Fruit fly (Drosophila melanogaster): ENCODE measurements around the gene CG17672.

Gene CG17672

DNA sequence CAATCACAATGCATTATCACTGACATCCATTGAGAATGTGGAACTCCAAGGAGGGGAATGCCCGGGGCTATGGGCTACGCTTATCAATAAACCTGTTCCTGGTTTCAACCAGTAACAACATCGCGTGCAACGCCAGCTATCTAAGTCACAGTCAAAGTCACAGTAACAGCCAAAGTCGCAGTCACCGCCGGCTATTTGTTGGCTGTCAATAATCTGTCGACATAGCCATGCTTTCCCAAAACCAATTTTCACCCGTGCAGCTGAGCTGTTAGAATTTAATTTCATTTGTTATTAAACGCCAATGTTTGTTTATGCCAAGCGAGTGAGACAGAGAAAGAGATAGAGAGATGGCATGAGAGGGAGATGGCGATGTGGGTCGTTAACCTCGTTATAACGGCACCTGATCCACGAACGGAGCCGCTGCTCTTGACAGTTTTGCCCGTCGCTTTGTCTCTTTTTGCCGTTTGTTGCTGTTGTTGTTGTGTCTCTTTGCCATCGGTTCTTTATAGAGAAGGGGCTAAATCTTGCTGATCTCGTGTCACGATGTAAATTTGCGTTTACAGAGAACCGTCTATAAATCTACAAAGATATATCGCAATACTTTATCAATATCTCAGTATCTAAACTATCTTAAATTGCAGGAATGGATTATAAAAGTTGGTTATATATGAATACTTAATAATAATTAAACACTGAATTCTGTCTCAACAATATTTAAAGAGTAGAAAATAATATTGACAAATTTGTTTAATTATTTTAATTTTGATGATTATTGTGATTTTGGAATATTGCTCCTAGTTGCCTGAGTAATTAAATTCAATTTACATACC is 3.5 kb downstream of the CG17672 start (continued):
- TF ChIP-seq NFAT (GFP tag; IDR thresholded peaks at IDR 0.05): peak; percentile 31; the same call in 1 of the 2 replicates
- no peak for TF ChIP-seq z (GFP tag; IDR thresholded peaks at IDR 0.05)
- TF ChIP-seq p53 (GFP tag; optimal IDR thresholded peaks at IDR 0.05): no peak
- no peak for TF ChIP-seq Tbp (GFP tag; optimal IDR thresholded peaks at IDR 0.05)
- TF ChIP-seq CG10209 (GFP tag; optimal IDR thresholded peaks at IDR 0.05): peak; percentile 11
- peak; percentile 56 for TF ChIP-seq gem (tag; optimal IDR thresholded peaks at IDR 0.05)
- TF ChIP-seq Abd-B (GFP tag; optimal IDR thresholded peaks at IDR 0.05): peak; percentile 21
- TF ChIP-seq CG14441 (GFP tag; IDR thresholded peaks at IDR 0.05): no peak
- no peak for TF ChIP-seq sr (GFP tag; IDR thresholded peaks at IDR 0.05)
- TF ChIP-seq sd (tag; optimal IDR thresholded peaks at IDR 0.05): peak; percentile 22
- no peak for TF ChIP-seq Deaf1 (tag; optimal IDR thresholded peaks at IDR 0.05)
- TF ChIP-seq Hr39 (optimal IDR thresholded peaks at IDR 0.05): no peak
- no peak for TF ChIP-seq CG15479 (GFP tag; optimal IDR thresholded peaks at IDR 0.05)
- no peak; the same call in 1 of the 3 replicates for TF ChIP-seq Doc3 (GFP tag; IDR thresholded peaks at IDR 0.05; ENCODE audit: partially characterized antibody)
- no peak for TF ChIP-seq CG8388 (GFP tag; optimal IDR thresholded peaks at IDR 0.05)
- TF ChIP-seq CG10267 (tag; optimal IDR thresholded peaks at IDR 0.05): peak; percentile 37
- no peak for TF ChIP-seq nerfin-1 (tag; optimal IDR thresholded peaks at IDR 0.05)
- peak; percentile 7; the same call in 1 of the 2 replicates for TF ChIP-seq amos (GFP tag; IDR thresholded peaks at IDR 0.05; ENCODE audit: partially characterized antibody)
- no peak for TF ChIP-seq CG5245 (GFP tag; optimal IDR thresholded peaks at IDR 0.05)
- TF ChIP-seq CG12104 (GFP tag; optimal IDR thresholded peaks at IDR 0.05): no peak
- no peak for TF ChIP-seq CG12219 (GFP tag; optimal IDR thresholded peaks at IDR 0.05)
- no peak for TF ChIP-seq aop (GFP tag; IDR thresholded peaks at IDR 0.05)
- no peak for TF ChIP-seq pfk (GFP tag; optimal IDR thresholded peaks at IDR 0.05)
- no peak for TF ChIP-seq sob (GFP tag; IDR thresholded peaks at IDR 0.05)
- no peak for TF ChIP-seq CG12236 (GFP tag; optimal IDR thresholded peaks at IDR 0.05)
- TF ChIP-seq tx (GFP tag; optimal IDR thresholded peaks at IDR 0.05): no peak
- peak; percentile 18 for TF ChIP-seq Sox100B (GFP tag; optimal IDR thresholded peaks at IDR 0.05)
- TF ChIP-seq CG7963 (GFP tag; IDR thresholded peaks at IDR 0.05; ENCODE audit: partially characterized antibody): no peak
- no peak for TF ChIP-seq ab (GFP tag; optimal IDR thresholded peaks at IDR 0.05)
- TF ChIP-seq CG1647 (GFP tag; optimal IDR thresholded peaks at IDR 0.05): no peak
- peak; percentile 32 for TF ChIP-seq ATbp (GFP tag; optimal IDR thresholded peaks at IDR 0.05)
- peak; percentile 21 for TF ChIP-seq CG12769 (tag; optimal IDR thresholded peaks at IDR 0.05)
- no peak for TF ChIP-seq Sin3A (optimal IDR thresholded peaks at IDR 0.05)
- TF ChIP-seq CG6272 (GFP tag; IDR thresholded peaks at IDR 0.05): no peak
- no peak for TF ChIP-seq zen (tag; optimal IDR thresholded peaks at IDR 0.05)
- TF ChIP-seq CG17829 (tag; optimal IDR thresholded peaks at IDR 0.05): peak; percentile 35
- no peak for TF ChIP-seq Gsc (GFP tag; IDR thresholded peaks at IDR 0.05)
- TF ChIP-seq Scr (GFP tag; IDR thresholded peaks at IDR 0.05; ENCODE audit: partially characterized antibody): peak; percentile 65
- TF ChIP-seq CG10565 (GFP tag; optimal IDR thresholded peaks at IDR 0.05): no peak
- TF ChIP-seq ewg (GFP tag; optimal IDR thresholded peaks at IDR 0.05): no peak
- TF ChIP-seq CG8924 (tag; optimal IDR thresholded peaks at IDR 0.05): peak; percentile 18
- TF ChIP-seq caup (GFP tag; optimal IDR thresholded peaks at IDR 0.05; ENCODE audit: severe bottlenecking): no peak
- TF ChIP-seq ssp (GFP tag; IDR thresholded peaks at IDR 0.05): no peak
- no peak for TF ChIP-seq Atf-2 (GFP tag; optimal IDR thresholded peaks at IDR 0.05)
- TF ChIP-seq CG7839 (tag; optimal IDR thresholded peaks at IDR 0.05): peak; percentile 42
- TF ChIP-seq btn (GFP tag; optimal IDR thresholded peaks at IDR 0.05): no peak
- no peak for TF ChIP-seq odd (GFP tag; optimal IDR thresholded peaks at IDR 0.05)
- no peak for TF ChIP-seq MESR4 (GFP tag; optimal IDR thresholded peaks at IDR 0.05)
- TF ChIP-seq trh (GFP tag; optimal IDR thresholded peaks at IDR 0.05): no peak

Measured in whole organism, embryonic.